Worm (Caenorhabditis elegans): Measurements from ENCODE around the gene aqp-2.

Gene aqp-2

ce11 chrII:9233813-9234212, 28.0 kb downstream of the aqp-2 start:
- TF ChIP-seq ets-7 (tag; optimal IDR thresholded peaks at IDR 0.05) (no peak), ama-1 (optimal IDR thresholded peaks at IDR 0.05) (no peak)

ce11 chrII:9232923-9233322, 28.9 kb downstream of the aqp-2 start, which contains the start of gene T26C5.2:
Gene T26C5.2 (plus strand): TSS chrII:9233223.
- TF ChIP-seq sea-1 (GFP tag; conservative IDR thresholded peaks at IDR 0.05) (no peak), B0310.2 (tag; optimal IDR thresholded peaks at IDR 0.05) (no peak), ets-7 (tag; optimal IDR thresholded peaks at IDR 0.05) (no peak), scrt-1 (GFP tag; IDR thresholded peaks at IDR 0.05) (no peak), F13C5.2 (tag; optimal IDR thresholded peaks at IDR 0.05) (no peak), tbx-11 (GFP tag; IDR thresholded peaks at IDR 0.05) (no peak), tbx-37 (GFP tag; conservative IDR thresholded peaks at IDR 0.05) (no peak), pes-1 (GFP tag; IDR thresholded peaks at IDR 0.05) (no peak), hmbx-1 (tag; optimal IDR thresholded peaks at IDR 0.05) (no peak)

DNA sequence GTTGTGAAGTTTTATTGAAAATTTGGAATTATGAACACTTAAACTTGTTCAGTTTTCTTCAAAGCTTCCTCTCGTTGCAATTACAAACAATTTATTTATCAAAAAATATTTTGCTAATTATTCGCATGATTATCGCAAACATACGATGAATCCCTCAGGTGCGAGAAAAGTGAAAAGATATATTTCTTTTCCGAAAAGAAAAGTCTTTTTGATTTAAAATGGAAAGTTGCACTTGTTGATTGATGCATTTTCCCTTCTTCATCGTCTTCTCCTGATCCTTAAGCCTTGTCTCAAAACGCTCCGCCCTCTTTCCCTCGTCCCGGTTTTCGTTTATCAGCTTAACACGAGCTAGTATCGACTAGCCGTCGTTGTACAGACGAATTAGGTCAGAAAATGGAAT, 29.3 kb downstream of the aqp-2 start:
- TF ChIP-seq sea-1 (GFP tag; conservative IDR thresholded peaks at IDR 0.05), result no peak
- TF ChIP-seq hmbx-1 (tag; optimal IDR thresholded peaks at IDR 0.05), result no peak
- no peak for TF ChIP-seq tbx-11 (GFP tag; IDR thresholded peaks at IDR 0.05)
- no peak for TF ChIP-seq ceh-13 (GFP tag; optimal IDR thresholded peaks at IDR 0.05)
- TF ChIP-seq pes-1 (GFP tag; IDR thresholded peaks at IDR 0.05), result no peak
- no peak for TF ChIP-seq flt-1 (GFP tag; IDR thresholded peaks at IDR 0.05)
- TF ChIP-seq aly-1 (tag; optimal IDR thresholded peaks at IDR 0.05), result no peak
- no peak for TF ChIP-seq tbx-37 (GFP tag; conservative IDR thresholded peaks at IDR 0.05)
- TF ChIP-seq scrt-1 (GFP tag; IDR thresholded peaks at IDR 0.05), result no peak
- TF ChIP-seq tra-4 (tag; optimal IDR thresholded peaks at IDR 0.05), result no peak
- TF ChIP-seq ets-7 (tag; optimal IDR thresholded peaks at IDR 0.05), result no peak
- no peak for TF ChIP-seq ama-1 (optimal IDR thresholded peaks at IDR 0.05)
- TF ChIP-seq F13C5.2 (tag; optimal IDR thresholded peaks at IDR 0.05), result no peak
- TF ChIP-seq hnd-1 (tag; optimal IDR thresholded peaks at IDR 0.05), result no peak
- TF ChIP-seq B0310.2 (tag; optimal IDR thresholded peaks at IDR 0.05), result no peak

ce11 chrII:9231240-9231639, 30.5 kb downstream of the aqp-2 start, which contains the start of gene gst-13:
Gene gst-13 (plus strand): TSS chrII:9231457.
- TF ChIP-seq hmg-4 (GFP tag; optimal IDR thresholded peaks at IDR 0.05) (no peak), hnd-1 (tag; optimal IDR thresholded peaks at IDR 0.05) (no peak), ceh-36 (tag; optimal IDR thresholded peaks at IDR 0.05) (no peak), ceh-13 (GFP tag; optimal IDR thresholded peaks at IDR 0.05) (no peak), ama-1 (optimal IDR thresholded peaks at IDR 0.05) (no peak), sea-1 (GFP tag; conservative IDR thresholded peaks at IDR 0.05) (no peak), flt-1 (GFP tag; IDR thresholded peaks at IDR 0.05) (no peak), ets-7 (tag; optimal IDR thresholded peaks at IDR 0.05) (no peak), scrt-1 (GFP tag; IDR thresholded peaks at IDR 0.05) (no peak), aly-1 (tag; optimal IDR thresholded peaks at IDR 0.05) (no peak), tbx-37 (GFP tag; conservative IDR thresholded peaks at IDR 0.05) (no peak), tra-4 (tag; optimal IDR thresholded peaks at IDR 0.05) (no peak), B0310.2 (tag; optimal IDR thresholded peaks at IDR 0.05) (no peak), pes-1 (GFP tag; IDR thresholded peaks at IDR 0.05) (no peak)

ce11 chrII:9227134-9227533, 34.6 kb downstream of the aqp-2 start, which contains the start of gene abu-14:
Gene abu-14 (minus strand): TSS chrII:9227214.
- TF ChIP-seq scrt-1 (GFP tag; IDR thresholded peaks at IDR 0.05), result peak; percentile 19; the same call in 1 of the 2 replicates
- no peak for TF ChIP-seq ceh-13 (GFP tag; optimal IDR thresholded peaks at IDR 0.05)

DNA sequence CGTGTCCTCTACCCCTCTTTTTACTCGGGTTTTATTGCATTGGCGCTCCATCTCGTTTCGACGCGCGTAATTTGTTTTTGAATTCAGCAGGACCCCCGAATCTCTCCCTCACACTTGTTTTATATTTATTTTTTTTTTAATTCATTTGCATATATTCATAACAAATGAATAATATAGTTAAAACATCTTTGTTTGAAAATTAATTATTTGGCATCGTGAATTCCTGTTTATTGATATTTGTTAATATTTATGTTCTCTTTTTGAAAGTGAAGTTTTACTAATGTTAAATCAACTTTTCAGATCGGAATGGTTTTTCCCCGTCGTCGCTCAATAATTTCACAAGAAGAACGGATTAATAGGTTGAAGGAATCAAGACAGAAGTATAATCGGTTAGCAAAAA, 38.8 kb downstream of the aqp-2 start, which contains the start of gene ZK1067.3:
Gene ZK1067.3 (plus strand): TSS at position 301 of the 400 bp plus-strand sequence.
- TF ChIP-seq tra-4 (tag; optimal IDR thresholded peaks at IDR 0.05) (no peak), hnd-1 (tag; optimal IDR thresholded peaks at IDR 0.05) (no peak), ets-7 (tag; optimal IDR thresholded peaks at IDR 0.05) (no peak), B0310.2 (tag; optimal IDR thresholded peaks at IDR 0.05) (no peak), tbx-37 (GFP tag; conservative IDR thresholded peaks at IDR 0.05) (no peak), pes-1 (GFP tag; IDR thresholded peaks at IDR 0.05) (no peak), sea-1 (GFP tag; conservative IDR thresholded peaks at IDR 0.05) (no peak), ama-1 (optimal IDR thresholded peaks at IDR 0.05) (no peak), scrt-1 (GFP tag; IDR thresholded peaks at IDR 0.05) (no peak), flt-1 (GFP tag; IDR thresholded peaks at IDR 0.05) (no peak), hmbx-1 (tag; optimal IDR thresholded peaks at IDR 0.05) (no peak), ceh-36 (tag; optimal IDR thresholded peaks at IDR 0.05) (no peak)

- TF ChIP-seq sea-1 (GFP tag; conservative IDR thresholded peaks at IDR 0.05), result no peak
- TF ChIP-seq B0310.2 (tag; optimal IDR thresholded peaks at IDR 0.05), result no peak
- TF ChIP-seq aly-1 (tag; optimal IDR thresholded peaks at IDR 0.05), result no peak
- no peak for TF ChIP-seq pes-1 (GFP tag; IDR thresholded peaks at IDR 0.05)
- no peak for TF ChIP-seq hnd-1 (tag; optimal IDR thresholded peaks at IDR 0.05)
- TF ChIP-seq tra-4 (tag; optimal IDR thresholded peaks at IDR 0.05), result no peak
- no peak for TF ChIP-seq flt-1 (GFP tag; IDR thresholded peaks at IDR 0.05)
- no peak for TF ChIP-seq ama-1 (optimal IDR thresholded peaks at IDR 0.05)
- TF ChIP-seq tbx-37 (GFP tag; conservative IDR thresholded peaks at IDR 0.05), result no peak
- TF ChIP-seq scrt-1 (GFP tag; IDR thresholded peaks at IDR 0.05), result no peak
- TF ChIP-seq tbx-11 (GFP tag; IDR thresholded peaks at IDR 0.05), result no peak
- no peak for TF ChIP-seq ceh-13 (GFP tag; optimal IDR thresholded peaks at IDR 0.05)
- no peak for TF ChIP-seq ets-7 (tag; optimal IDR thresholded peaks at IDR 0.05)
- TF ChIP-seq ceh-36 (tag; optimal IDR thresholded peaks at IDR 0.05), result no peak
- no peak for TF ChIP-seq F13C5.2 (tag; optimal IDR thresholded peaks at IDR 0.05)
- no peak for TF ChIP-seq hmg-4 (GFP tag; optimal IDR thresholded peaks at IDR 0.05)
These were observed 48.6 kb downstream of the aqp-2 start, which contains the start of gene znfx-1 for ce11 chrII:9213055-9213708. Gene znfx-1 (plus strand): TSS chrII:9213658.

- TF ChIP-seq B0310.2 (tag; optimal IDR thresholded peaks at IDR 0.05) (no peak), ceh-13 (GFP tag; optimal IDR thresholded peaks at IDR 0.05) (no peak), pes-1 (GFP tag; IDR thresholded peaks at IDR 0.05) (no peak), ceh-36 (tag; optimal IDR thresholded peaks at IDR 0.05) (no peak), aly-1 (tag; optimal IDR thresholded peaks at IDR 0.05) (no peak), flt-1 (GFP tag; IDR thresholded peaks at IDR 0.05) (no peak), sea-1 (GFP tag; conservative IDR thresholded peaks at IDR 0.05) (no peak), hmbx-1 (tag; optimal IDR thresholded peaks at IDR 0.05) (no peak), tra-4 (tag; optimal IDR thresholded peaks at IDR 0.05) (no peak), tbx-37 (GFP tag; conservative IDR thresholded peaks at IDR 0.05) (no peak), ets-7 (tag; optimal IDR thresholded peaks at IDR 0.05) (no peak), tbx-11 (GFP tag; IDR thresholded peaks at IDR 0.05) (no peak), hmg-4 (GFP tag; optimal IDR thresholded peaks at IDR 0.05) (no peak), scrt-1 (GFP tag; IDR thresholded peaks at IDR 0.05) (no peak), F13C5.2 (tag; optimal IDR thresholded peaks at IDR 0.05) (no peak), hnd-1 (tag; optimal IDR thresholded peaks at IDR 0.05) (no peak)
These were observed 50.1 kb downstream of the aqp-2 start for ce11 chrII:9211684-9212083.

Data from whole organism, early embryonic.